Worm (Caenorhabditis elegans): Measurements from ENCODE around the gene ifd-1.

DNA sequence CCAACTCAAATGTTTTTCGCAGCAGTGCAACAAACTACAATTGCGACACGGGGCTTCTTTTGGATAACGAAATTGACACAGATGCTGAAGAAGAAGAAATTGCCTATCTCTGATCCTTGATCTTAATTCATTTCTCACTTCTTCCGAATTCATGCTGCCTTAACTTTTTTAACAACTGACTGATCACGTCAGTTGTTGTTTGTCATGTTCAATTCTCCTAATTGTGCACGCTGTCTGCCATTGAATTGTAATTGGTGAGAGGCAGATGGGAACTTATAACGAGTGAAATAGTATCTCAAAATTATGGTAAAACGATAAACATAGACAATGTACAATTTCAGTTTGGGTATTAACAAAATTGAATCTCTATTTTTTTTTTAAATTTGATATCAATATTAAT is 37.6 kb downstream of the ifd-1 start:
- TF ChIP-seq nhr-237 (tag; optimal IDR thresholded peaks at IDR 0.05): no peak
- no peak for TF ChIP-seq nhr-111 (GFP tag; optimal IDR thresholded peaks at IDR 0.05)
- TF ChIP-seq zag-1 (tag; optimal IDR thresholded peaks at IDR 0.05): no peak
- no peak for TF ChIP-seq skn-1 (tag; optimal IDR thresholded peaks at IDR 0.05)
- TF ChIP-seq ces-1 (GFP tag; optimal IDR thresholded peaks at IDR 0.05): no peak
- TF ChIP-seq mdl-1 (tag; optimal IDR thresholded peaks at IDR 0.05): no peak
- no peak for TF ChIP-seq sdz-12 (GFP tag; optimal IDR thresholded peaks at IDR 0.05)
- no peak for TF ChIP-seq vab-7 (GFP tag; IDR thresholded peaks at IDR 0.05)
- TF ChIP-seq ZK546.5 (tag; optimal IDR thresholded peaks at IDR 0.05): no peak
- no peak for TF ChIP-seq arid-1 (GFP tag; conservative IDR thresholded peaks at IDR 0.05)
- TF ChIP-seq ama-1 (optimal IDR thresholded peaks at IDR 0.05): no peak
- no peak for TF ChIP-seq aly-2 (tag; optimal IDR thresholded peaks at IDR 0.05)
- TF ChIP-seq nhr-28 (tag; optimal IDR thresholded peaks at IDR 0.05): no peak

Measured in whole organism, L4 larva.